ENCODE assay signal across 5 worm cellular contexts in genomic region chrIV:11524241-11524692, ce11.
A peak's percentile ranks its signal among the peaks of the same experiment; 100 is the strongest.
TF ChIP-seq lines count a peak whose summit lies in the region.

Gene mep-1 (plus strand): TSS chrIV:11524642.

TF ChIP-seq in whole organism, L1 larva, 84 proteins besides CTCF, POLR2A, EP300 and RAD21 (continues in another document):
- peak; percentile 87 for TF ChIP-seq rnt-1 (tag; optimal IDR thresholded peaks at IDR 0.05; lab: Kevin White, UChicago)
- peak; percentile 91 for TF ChIP-seq lin-14 (GFP tag; optimal IDR thresholded peaks at IDR 0.05; lab: Kevin White, UChicago)
- no peak for TF ChIP-seq hlh-17 (GFP tag; optimal IDR thresholded peaks at IDR 0.05; lab: Kevin White, UChicago; ENCODE audit: borderline replicate concordance)
- TF ChIP-seq sptf-1 (tag; optimal IDR thresholded peaks at IDR 0.05; lab: Kevin White, UChicago) = no peak
- TF ChIP-seq lir-3 (tag; optimal IDR thresholded peaks at IDR 0.05; lab: Kevin White, UChicago; ENCODE audit: poor library complexity) = peak; percentile 95
- TF ChIP-seq sox-4 (tag; optimal IDR thresholded peaks at IDR 0.05; lab: Kevin White, UChicago) = no peak
- TF ChIP-seq fkh-4 (tag; optimal IDR thresholded peaks at IDR 0.05; lab: Kevin White, UChicago; ENCODE audit: borderline replicate concordance) = peak; percentile 28
- TF ChIP-seq nhr-47 (tag; optimal IDR thresholded peaks at IDR 0.05; lab: Kevin White, UChicago) = peak; percentile 63
- no peak for TF ChIP-seq ces-1 (GFP tag; optimal IDR thresholded peaks at IDR 0.05; lab: Kevin White, UChicago)
- no peak for TF ChIP-seq zag-1 (tag; optimal IDR thresholded peaks at IDR 0.05; lab: Kevin White, UChicago)
- no peak for TF ChIP-seq nhr-237 (tag; optimal IDR thresholded peaks at IDR 0.05; lab: Kevin White, UChicago)
- peak; percentile 75 for TF ChIP-seq snu-23 (GFP tag; optimal IDR thresholded peaks at IDR 0.05; lab: Kevin White, UChicago)
- peak; percentile 51 to 76 for TF ChIP-seq lin-35 (GFP tag; optimal IDR thresholded peaks at IDR 0.05; lab: Kevin White, UChicago)
- no peak for TF ChIP-seq ceh-90 (tag; optimal IDR thresholded peaks at IDR 0.05; lab: Kevin White, UChicago)
- TF ChIP-seq nhr-71 (tag; optimal IDR thresholded peaks at IDR 0.05; lab: Kevin White, UChicago) = peak; percentile 73
- TF ChIP-seq grh-1 (GFP tag; IDR thresholded peaks at IDR 0.05; lab: Robert Waterston, UW) = no peak
- TF ChIP-seq pqm-1 (tag; optimal IDR thresholded peaks at IDR 0.05; lab: Kevin White, UChicago) = no peak
- TF ChIP-seq ama-1 (optimal IDR thresholded peaks at IDR 0.05; lab: Kevin White, UChicago) = peak; percentile 20

TF ChIP-seq in whole organism, L3 larva, 47 proteins besides CTCF, POLR2A, EP300 and RAD21 (continues in another document):
- no peak for TF ChIP-seq nhr-12 (tag; optimal IDR thresholded peaks at IDR 0.05; lab: Kevin White, UChicago)
- peak; percentile 95 for TF ChIP-seq lin-39 (tag; optimal IDR thresholded peaks at IDR 0.05; lab: Kevin White, UChicago)
- no peak for TF ChIP-seq ztf-11 (tag; optimal IDR thresholded peaks at IDR 0.05; lab: Kevin White, UChicago)
- peak; percentile 77 for TF ChIP-seq snpc-4 (tag; optimal IDR thresholded peaks at IDR 0.05; lab: Kevin White, UChicago)
- no peak for TF ChIP-seq zag-1 (tag; optimal IDR thresholded peaks at IDR 0.05; lab: Kevin White, UChicago)
- no peak for TF ChIP-seq ceh-28 (tag; optimal IDR thresholded peaks at IDR 0.05; lab: Kevin White, UChicago)
- TF ChIP-seq unc-62 (GFP tag; optimal IDR thresholded peaks at IDR 0.05; lab: Kevin White, UChicago) = no peak
- peak; percentile 37 for TF ChIP-seq nhr-11 (tag; optimal IDR thresholded peaks at IDR 0.05; lab: Kevin White, UChicago)
- no peak for TF ChIP-seq daf-12 (tag; optimal IDR thresholded peaks at IDR 0.05; lab: Kevin White, UChicago)
- peak; percentile 33 for TF ChIP-seq elt-2 (tag; optimal IDR thresholded peaks at IDR 0.05; lab: Kevin White, UChicago)
- peak; percentile 55 for TF ChIP-seq nhr-23 (tag; optimal IDR thresholded peaks at IDR 0.05; lab: Kevin White, UChicago)
- TF ChIP-seq ama-1 (optimal IDR thresholded peaks at IDR 0.05; lab: Kevin White, UChicago) = peak; percentile 69
- TF ChIP-seq egl-5 (tag; optimal IDR thresholded peaks at IDR 0.05; lab: Kevin White, UChicago) = no peak
- no peak for TF ChIP-seq nhr-76 (tag; optimal IDR thresholded peaks at IDR 0.05; lab: Kevin White, UChicago)
- no peak for TF ChIP-seq sea-2 (GFP tag; optimal IDR thresholded peaks at IDR 0.05; lab: Kevin White, UChicago)
- TF ChIP-seq nhr-43 (tag; optimal IDR thresholded peaks at IDR 0.05; lab: Kevin White, UChicago; ENCODE audit: poor library complexity, severe bottlenecking) = peak; percentile 38
- peak; percentile 57 for TF ChIP-seq R02D3.7 (tag; optimal IDR thresholded peaks at IDR 0.05; lab: Kevin White, UChicago)
- TF ChIP-seq unc-39 (tag; optimal IDR thresholded peaks at IDR 0.05; lab: Kevin White, UChicago) = no peak
- no peak for TF ChIP-seq elt-3 (tag; optimal IDR thresholded peaks at IDR 0.05; lab: Kevin White, UChicago)

TF ChIP-seq in whole organism, early embryonic, 17 proteins besides CTCF, POLR2A, EP300 and RAD21:
- peak; percentile 58 for TF ChIP-seq pes-1 (GFP tag; IDR thresholded peaks at IDR 0.05; lab: Robert Waterston, UW)
- TF ChIP-seq tbx-37 (GFP tag; conservative IDR thresholded peaks at IDR 0.05; lab: Robert Waterston, UW) = no peak

TF ChIP-seq in whole organism, midembryonic, 9 proteins besides CTCF, POLR2A, EP300 and RAD21:
- TF ChIP-seq ztf-23 (GFP tag; IDR thresholded peaks at IDR 0.05; lab: Robert Waterston, UW) = no peak
- TF ChIP-seq cog-1 (tag; optimal IDR thresholded peaks at IDR 0.05; lab: Kevin White, UChicago) = peak; percentile 31
- TF ChIP-seq ztf-29 (GFP tag; IDR thresholded peaks at IDR 0.05; lab: Robert Waterston, UW) = peak; percentile 11; the same call in 1 of the 2 replicates
- 0 out of 2 replicates have a peak, but pooled peaks have one; percentile 32 for TF ChIP-seq klf-2 (GFP tag; conservative IDR thresholded peaks at IDR 0.05; lab: Robert Waterston, UW)
- TF ChIP-seq flt-1 (GFP tag; IDR thresholded peaks at IDR 0.05; lab: Robert Waterston, UW) = peak; percentile 64; the same call in 1 of the 2 replicates

TF ChIP-seq in whole organism, young adult, 124 proteins besides CTCF, POLR2A, EP300 and RAD21:
- TF ChIP-seq madf-10 (tag; optimal IDR thresholded peaks at IDR 0.05; lab: Kevin White, UChicago) (peak; percentile 68), chd-7 (tag; optimal IDR thresholded peaks at IDR 0.05; lab: Kevin White, UChicago) (no peak), mxl-1 (tag; optimal IDR thresholded peaks at IDR 0.05; lab: Kevin White, UChicago) (peak; percentile 1), hrde-1 (tag; optimal IDR thresholded peaks at IDR 0.05; lab: Kevin White, UChicago; ENCODE audit: borderline replicate concordance) (peak; percentile 11), sptf-2 (GFP tag; optimal IDR thresholded peaks at IDR 0.05; lab: Kevin White, UChicago) (no peak), tbx-9 (tag; optimal IDR thresholded peaks at IDR 0.05; lab: Kevin White, UChicago; ENCODE audit: borderline replicate concordance) (no peak), dpl-1 (GFP tag; optimal IDR thresholded peaks at IDR 0.05; lab: Kevin White, UChicago) (peak; percentile 1), unc-62 (GFP tag; optimal IDR thresholded peaks at IDR 0.05; lab: Kevin White, UChicago) (no peak), efl-1 (GFP tag; optimal IDR thresholded peaks at IDR 0.05; lab: Kevin White, UChicago) (no peak), ceh-100 (GFP tag; IDR thresholded peaks at IDR 0.05; lab: Robert Waterston, UW) (0 out of 2 replicates have a peak, but pooled peaks have one; percentile 23), zim-3 (tag; optimal IDR thresholded peaks at IDR 0.05; lab: Kevin White, UChicago) (peak; percentile 50), lin-40 (tag; optimal IDR thresholded peaks at IDR 0.05; lab: Kevin White, UChicago) (peak; percentile 14), lir-1 (GFP tag; conservative IDR thresholded peaks at IDR 0.05; lab: Robert Waterston, UW) (0 out of 2 replicates have a peak, but pooled peaks have one; percentile 54), hsf-1 (GFP tag; IDR thresholded peaks at IDR 0.05; lab: Robert Waterston, UW) (peak; percentile 20; the same call in 1 of the 2 replicates), ztf-6 (GFP tag; IDR thresholded peaks at IDR 0.05; lab: Robert Waterston, UW) (no peak), zfh-2 (GFP tag; conservative IDR thresholded peaks at IDR 0.05; lab: Robert Waterston, UW) (peak; percentile 98), attf-5 (GFP tag; optimal IDR thresholded peaks at IDR 0.05; lab: Kevin White, UChicago) (peak; percentile 62), ceh-91 (GFP tag; IDR thresholded peaks at IDR 0.05; lab: Robert Waterston, UW) (0 out of 2 replicates have a peak, but pooled peaks have one; percentile 30), egrh-3 (GFP tag; IDR thresholded peaks at IDR 0.05; lab: Robert Waterston, UW) (peak; percentile 92), madf-8 (GFP tag; conservative IDR thresholded peaks at IDR 0.05; lab: Robert Waterston, UW) (no peak), K12H6.12 (tag; optimal IDR thresholded peaks at IDR 0.05; lab: Kevin White, UChicago) (peak; percentile 50), hlh-12 (tag; optimal IDR thresholded peaks at IDR 0.05; lab: Kevin White, UChicago) (no peak), F52B5.7 (tag; optimal IDR thresholded peaks at IDR 0.05; lab: Kevin White, UChicago) (peak; percentile 41), hmg-1.2 (GFP tag; IDR thresholded peaks at IDR 0.05; lab: Robert Waterston, UW) (peak; percentile 92), ztf-28 (GFP tag; IDR thresholded peaks at IDR 0.05; lab: Robert Waterston, UW) (peak; percentile 50; the same call in 1 of the 2 replicates), bed-1 (GFP tag; IDR thresholded peaks at IDR 0.05; lab: Robert Waterston, UW) (no peak), nhr-80 (tag; optimal IDR thresholded peaks at IDR 0.05; lab: Kevin White, UChicago) (peak; percentile 38), athp-1 (tag; optimal IDR thresholded peaks at IDR 0.05; lab: Kevin White, UChicago) (peak; percentile 8), tlf-1 (GFP tag; optimal IDR thresholded peaks at IDR 0.05; lab: Kevin White, UChicago) (no peak), snpc-4 (GFP tag; optimal IDR thresholded peaks at IDR 0.05; lab: Kevin White, UChicago) (no peak), snpc-4 (tag; optimal IDR thresholded peaks at IDR 0.05; lab: Kevin White, UChicago) (peak in 2 of 4 experiments; percentile 59 to 61), attf-3 (GFP tag; conservative IDR thresholded peaks at IDR 0.05; lab: Robert Waterston, UW) (peak; percentile 60), rcor-1 (GFP tag; IDR thresholded peaks at IDR 0.05; lab: Robert Waterston, UW) (0 out of 2 replicates have a peak, but pooled peaks have one; percentile 23), nfyb-1 (GFP tag; IDR thresholded peaks at IDR 0.05; lab: Robert Waterston, UW) (peak; percentile 63; the same call in 1 of the 2 replicates), pbrm-1 (GFP tag; IDR thresholded peaks at IDR 0.05; lab: Robert Waterston, UW) (peak; percentile 19; the same call in 1 of the 2 replicates), lin-26 (GFP tag; IDR thresholded peaks at IDR 0.05; lab: Robert Waterston, UW) (peak; percentile 58), ekl-4 (GFP tag; IDR thresholded peaks at IDR 0.05; lab: Robert Waterston, UW) (no peak), mcd-1 (GFP tag; IDR thresholded peaks at IDR 0.05; lab: Robert Waterston, UW) (peak; percentile 63), ceh-79 (tag; optimal IDR thresholded peaks at IDR 0.05; lab: Kevin White, UChicago) (no peak), dox-1 (GFP tag; IDR thresholded peaks at IDR 0.05; lab: Robert Waterston, UW) (peak; percentile 13; the same call in 1 of the 2 replicates), lin-35 (GFP tag; optimal IDR thresholded peaks at IDR 0.05; lab: Kevin White, UChicago) (peak in 1 of 3 experiments; percentile 5), cebp-1 (GFP tag; IDR thresholded peaks at IDR 0.05; lab: Robert Waterston, UW) (peak; percentile 30; the same call in 1 of the 2 replicates), cebp-1 (tag; optimal IDR thresholded peaks at IDR 0.05; lab: Kevin White, UChicago) (peak; percentile 51), lin-54 (GFP tag; optimal IDR thresholded peaks at IDR 0.05; lab: Kevin White, UChicago) (peak; percentile 44), madf-6 (GFP tag; IDR thresholded peaks at IDR 0.05; lab: Robert Waterston, UW) (peak; percentile 39), F33H1.4 (GFP tag; IDR thresholded peaks at IDR 0.05; lab: Robert Waterston, UW) (peak; percentile 35), ceh-27 (GFP tag; optimal IDR thresholded peaks at IDR 0.05; lab: Kevin White, UChicago) (peak; percentile 76), ets-4 (GFP tag; optimal IDR thresholded peaks at IDR 0.05; lab: Kevin White, UChicago) (no peak)

Comparison
In these comparisons a context has a peak if more than half of its experiments do, and no peak if none do; other contexts are left out.
1. Of the 8 proteins assayed by ChIP-seq in both whole organism, young adult and whole organism, L1 larva: peak only in whole organism, young adult: none; only in whole organism, L1 larva: ama-1, efl-1, nhr-90 and unc-130; in both: dpl-1; in neither: 1; mixed calls (peak in some experiments, not most) for 2.